Worm (Caenorhabditis elegans) whole organism, L1 larva: ENCODE data around the gene fbxb-106.

Experiments used
- C04F5.9 ChIP-seq: sonication (generic microtip); optimal IDR thresholded peaks from 2 replicates; lab custom pipeline; 2016; ENCODE audit warnings: missing genetic modification characterization, missing compliant biosample characterization
- blmp-1 ChIP-seq: fragments of 150-350 bp; optimal IDR thresholded peaks from 2 replicates; lab custom pipeline; 2014; ENCODE audit warnings: missing biosample characterization, missing genetic modification characterization
- egl-27 ChIP-seq, 2 experiments: fragments of 150-350 bp in 1 of 2; sonication (generic microtip); optimal IDR thresholded peaks; 3 replicates each; lab custom pipeline; 2017 to 2018; ENCODE audit warnings: missing biosample characterization in 2 of 2, missing genetic modification characterization in 2 of 2, missing genetic modification reagents in 2 of 2
- elt-2 ChIP-seq: sonication (generic microtip); optimal IDR thresholded peaks from 2 replicates; lab custom pipeline; 2016; ENCODE audit warnings: missing genetic modification characterization, mild to moderate bottlenecking, inconsistent platforms, missing compliant biosample characterization, missing genetic modification reagents
- nhr-47 ChIP-seq: sonication (generic microtip); optimal IDR thresholded peaks from 2 replicates; lab custom pipeline; 2016; ENCODE audit warnings: mild to moderate bottlenecking, missing genetic modification characterization, moderate library complexity, missing compliant biosample characterization
- nhr-76 ChIP-seq: sonication (generic microtip); optimal IDR thresholded peaks from 2 replicates; lab custom pipeline; 2017; ENCODE audit warnings: missing biosample characterization, missing genetic modification characterization

DNA sequence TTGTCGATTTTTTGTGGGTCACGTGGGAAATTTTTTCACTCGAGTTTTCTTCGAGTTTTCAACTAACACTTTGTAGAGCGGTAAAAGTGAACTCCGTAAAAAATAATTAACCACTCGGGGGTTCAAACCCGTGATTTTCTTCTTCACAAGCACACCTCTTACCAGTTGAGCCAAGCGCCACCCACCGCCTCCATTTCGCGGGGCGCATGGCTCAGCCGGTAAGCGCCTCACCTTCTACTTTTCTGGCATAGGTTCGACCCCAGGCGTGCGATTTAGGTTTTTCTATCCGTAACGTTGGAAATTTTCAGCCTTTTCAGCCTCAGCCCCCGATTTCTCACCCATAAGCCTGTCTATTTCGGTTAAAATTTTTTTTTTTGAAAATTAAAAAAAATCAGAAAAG, 40.2 kb upstream of the fbxb-106 start:
- no peak for TF ChIP-seq blmp-1 (tag; lab: Kevin White, UChicago)
- no peak for TF ChIP-seq nhr-47 (tag; lab: Kevin White, UChicago)
- no peak for TF ChIP-seq C04F5.9 (tag; lab: Kevin White, UChicago)
- TF ChIP-seq egl-27 (tag; optimal IDR thresholded peaks at IDR 0.05; lab: Kevin White, UChicago) = no peak
- no peak for TF ChIP-seq nhr-76 (tag; lab: Kevin White, UChicago)
- TF ChIP-seq elt-2 (tag; lab: Kevin White, UChicago) = no peak
